Fruit fly (Drosophila melanogaster) whole organism, embryonic: ENCODE results near the gene Papss.

Source experiments
- CG10267 ChIP-seq: fragments of 200-800 bp; sonication (Bioruptor generic); optimal IDR thresholded peaks from 2 replicates; lab custom pipeline; 2018; ENCODE audit warnings: missing biosample characterization, mild to moderate bottlenecking, missing genetic modification characterization, moderate library complexity
- CG10274 ChIP-seq: fragments of 200-800 bp; sonication (Bioruptor generic); optimal IDR thresholded peaks from 3 replicates; lab custom pipeline; 2017; ENCODE audit warnings: missing biosample characterization, mild to moderate bottlenecking, missing genetic modification characterization
- CG10431 ChIP-seq: fragments of 200-800 bp; sonication (Bioruptor generic); optimal IDR thresholded peaks from 3 replicates; lab custom pipeline; 2018; ENCODE audit warnings: missing biosample characterization, mild to moderate bottlenecking, missing genetic modification characterization
- CG10654 ChIP-seq: fragments of 200-800 bp; sonication (Bioruptor generic); optimal IDR thresholded peaks from 2 replicates; lab custom pipeline; 2016; ENCODE audit warnings: missing biosample characterization, missing genetic modification characterization
- CG11247 ChIP-seq: fragments of 200-800 bp; sonication (Bioruptor generic); IDR thresholded peaks from 2 replicates; pipeline ENCODE4 v1.3.6; 2022; ENCODE audit warnings: missing biosample characterization, missing genetic modification characterization
- CG13775 ChIP-seq: fragments of 200-800 bp; sonication (Bioruptor generic); optimal IDR thresholded peaks from 3 replicates; lab custom pipeline; 2017; ENCODE audit warnings: missing biosample characterization, mild to moderate bottlenecking, missing genetic modification characterization
- CG14441 ChIP-seq: fragments of 200-800 bp; sonication (Bioruptor generic); IDR thresholded peaks from 2 replicates; pipeline ENCODE4 v1.3.6; 2022; ENCODE audit warnings: missing biosample characterization, missing genetic modification characterization
- CG17328 ChIP-seq: fragments of 200-800 bp; sonication (Bioruptor generic); IDR thresholded peaks from 2 replicates; pipeline ENCODE4 v1.3.6; 2022; ENCODE audit warnings: missing biosample characterization, missing genetic modification characterization
- CG17361 ChIP-seq: fragments of 200-800 bp; sonication (Bioruptor generic); IDR thresholded peaks from 3 replicates; pipeline ENCODE4 v1.3.6; 2022; ENCODE audit warnings: missing biosample characterization, missing genetic modification characterization
- CG17568 ChIP-seq: fragments of 200-800 bp; sonication (Bioruptor generic); optimal IDR thresholded peaks from 2 replicates; lab custom pipeline; 2018; ENCODE audit warnings: missing biosample characterization, mild to moderate bottlenecking, missing genetic modification characterization, moderate library complexity
- CG18619 ChIP-seq: fragments of 200-800 bp; sonication (Bioruptor generic); optimal IDR thresholded peaks from 3 replicates; lab custom pipeline; 2017; ENCODE audit warnings: missing biosample characterization, mild to moderate bottlenecking, missing genetic modification characterization
- CG2712 ChIP-seq: fragments of 200-800 bp; optimal IDR thresholded peaks from 3 replicates; lab custom pipeline; 2019; ENCODE audit warnings: missing biosample characterization, mild to moderate bottlenecking, missing genetic modification characterization, moderate library complexity
- CG3163 ChIP-seq: fragments of 200-800 bp; sonication (Bioruptor generic); optimal IDR thresholded peaks from 3 replicates; lab custom pipeline; 2016; ENCODE audit warnings: missing biosample characterization, missing genetic modification characterization
- CG34224 ChIP-seq: fragments of 200-800 bp; sonication (Bioruptor generic); IDR thresholded peaks from 3 replicates; pipeline ENCODE4 v1.3.6; 2022; ENCODE audit warnings: missing biosample characterization, missing genetic modification characterization; ENCODE audit not compliant: partially characterized antibody
- CG4360 ChIP-seq: fragments of 200-800 bp; sonication (Bioruptor generic); IDR thresholded peaks from 2 replicates; pipeline ENCODE4 v1.3.6; 2022; ENCODE audit warnings: missing biosample characterization, missing genetic modification characterization
- CG7786 ChIP-seq: fragments of 200-800 bp; sonication (Bioruptor generic); optimal IDR thresholded peaks from 2 replicates; lab custom pipeline; 2016; ENCODE audit warnings: missing biosample characterization, missing genetic modification characterization
- CG8388 ChIP-seq: fragments of 200-800 bp; sonication (Bioruptor generic); optimal IDR thresholded peaks from 2 replicates; lab custom pipeline; 2019; ENCODE audit warnings: missing biosample characterization, mild to moderate bottlenecking, missing genetic modification characterization, moderate library complexity
- CG9215 ChIP-seq: fragments of 200-800 bp; sonication (Bioruptor generic); IDR thresholded peaks from 2 replicates; pipeline ENCODE4 v1.3.6; 2022; ENCODE audit warnings: missing biosample characterization, missing genetic modification characterization
- CG9437 ChIP-seq: fragments of 200-800 bp; sonication (Bioruptor generic); optimal IDR thresholded peaks from 2 replicates; lab custom pipeline; 2018; ENCODE audit warnings: missing biosample characterization, mild to moderate bottlenecking, missing genetic modification characterization
- CkIIα-i1 ChIP-seq: fragments of 200-800 bp; sonication (Bioruptor generic); IDR thresholded peaks from 2 replicates; pipeline ENCODE4 v1.3.6; 2022; ENCODE audit warnings: missing biosample characterization, missing genetic modification characterization
- Dll ChIP-seq: fragments of 200-800 bp; sonication (Bioruptor generic); IDR thresholded peaks from 4 replicates; pipeline ENCODE4 v1.3.6; 2022; ENCODE audit warnings: missing biosample characterization, missing genetic modification characterization; ENCODE audit not compliant: partially characterized antibody
- H15 ChIP-seq: fragments of 200-800 bp; sonication (Bioruptor generic); IDR thresholded peaks from 3 replicates; pipeline ENCODE4 v1.3.6; 2022; ENCODE audit warnings: missing biosample characterization, missing genetic modification characterization
- HLH54F ChIP-seq: fragments of 200-800 bp; sonication (Bioruptor generic); optimal IDR thresholded peaks from 3 replicates; lab custom pipeline; 2016; ENCODE audit warnings: missing biosample characterization, missing genetic modification characterization
- Hey ChIP-seq: fragments of 200-800 bp; sonication (Bioruptor generic); optimal IDR thresholded peaks from 3 replicates; lab custom pipeline; 2018; ENCODE audit warnings: missing biosample characterization, mild to moderate bottlenecking, missing genetic modification characterization
- Lpt ChIP-seq: fragments of >200 bp; optimal IDR thresholded peaks from 2 replicates; lab custom pipeline; 2018; ENCODE audit warnings: missing biosample characterization, missing genetic modification characterization
- Nf-YA ChIP-seq: fragments of 200-800 bp; sonication (Bioruptor generic); IDR thresholded peaks from 2 replicates; pipeline ENCODE4 v1.3.6; 2022; ENCODE audit warnings: missing biosample characterization, missing genetic modification characterization
- Nf-YB ChIP-seq: fragments of 200-800 bp; sonication (Bioruptor generic); optimal IDR thresholded peaks from 3 replicates; lab custom pipeline; 2019; ENCODE audit warnings: missing biosample characterization, mild to moderate bottlenecking, missing genetic modification characterization, moderate library complexity
- Ptx1 ChIP-seq: fragments of 200-800 bp; sonication (Bioruptor generic); IDR thresholded peaks from 2 replicates; pipeline ENCODE4 v1.3.6; 2022; ENCODE audit warnings: missing biosample characterization, missing genetic modification characterization
- Rfx ChIP-seq: fragments of 200-800 bp; sonication (Bioruptor generic); IDR thresholded peaks from 2 replicates; pipeline ENCODE4 v1.3.6; 2022; ENCODE audit warnings: missing biosample characterization, missing genetic modification characterization
- Sry-β ChIP-seq: fragments of 200-800 bp; sonication (Bioruptor generic); optimal IDR thresholded peaks from 2 replicates; lab custom pipeline; 2018; ENCODE audit warnings: missing biosample characterization, mild to moderate bottlenecking, missing genetic modification characterization, moderate library complexity
- TFAM ChIP-seq: fragments of 200-800 bp; sonication (Bioruptor generic); optimal IDR thresholded peaks from 2 replicates; lab custom pipeline; 2017; ENCODE audit warnings: missing biosample characterization, missing genetic modification characterization, inconsistent platforms
- ab ChIP-seq: fragments of 200-800 bp; sonication (Bioruptor generic); optimal IDR thresholded peaks from 2 replicates; lab custom pipeline; 2016; ENCODE audit warnings: missing biosample characterization, missing genetic modification characterization
- abd-A ChIP-seq: fragments of 200-800 bp; sonication (Bioruptor generic); optimal IDR thresholded peaks from 3 replicates; lab custom pipeline; 2019; ENCODE audit warnings: missing biosample characterization, mild to moderate bottlenecking, missing genetic modification characterization, moderate library complexity
- ap ChIP-seq: fragments of 200-800 bp; sonication (Bioruptor generic); IDR thresholded peaks from 2 replicates; pipeline ENCODE4 v1.3.6; 2022; ENCODE audit warnings: missing biosample characterization, missing genetic modification characterization
- cato ChIP-seq: fragments of 200-800 bp; sonication (Bioruptor generic); optimal IDR thresholded peaks from 2 replicates; lab custom pipeline; 2016; ENCODE audit warnings: missing biosample characterization, missing genetic modification characterization, borderline replicate concordance
- cg ChIP-seq: fragments of 200-800 bp; sonication (Bioruptor generic); optimal IDR thresholded peaks from 3 replicates; lab custom pipeline; 2019; ENCODE audit warnings: missing biosample characterization, mild to moderate bottlenecking, missing genetic modification characterization, moderate library complexity
- chinmo ChIP-seq: fragments of 200-800 bp; sonication (Bioruptor generic); IDR thresholded peaks from 4 replicates; pipeline ENCODE4 v1.3.6; 2022; ENCODE audit warnings: missing biosample characterization, missing genetic modification characterization; ENCODE audit not compliant: partially characterized antibody
- ems ChIP-seq: fragments of 200-800 bp; sonication (Bioruptor generic); optimal IDR thresholded peaks from 3 replicates; lab custom pipeline; 2016; ENCODE audit warnings: missing biosample characterization, missing genetic modification characterization
- eve ChIP-seq, 2 experiments: fragments of >200 bp; optimal IDR thresholded peaks; 2 replicates each; lab custom pipeline; 2017; ENCODE audit warnings: missing biosample characterization in 2 of 2, missing genetic modification characterization in 2 of 2
- gfzf ChIP-seq: fragments of 200-800 bp; sonication (Bioruptor generic); optimal IDR thresholded peaks from 2 replicates; lab custom pipeline; 2016; ENCODE audit warnings: missing biosample characterization, mild to moderate bottlenecking, missing genetic modification characterization, moderate library complexity
- her ChIP-seq: fragments of 200-800 bp; sonication (Bioruptor generic); optimal IDR thresholded peaks from 2 replicates; lab custom pipeline; 2016; ENCODE audit warnings: missing biosample characterization, missing genetic modification characterization
- jumu ChIP-seq: fragments of 200-800 bp; sonication (Bioruptor generic); optimal IDR thresholded peaks from 3 replicates; lab custom pipeline; 2016; ENCODE audit warnings: missing biosample characterization, missing genetic modification characterization
- kay ChIP-seq: fragments of 200-800 bp; sonication (Bioruptor generic); optimal IDR thresholded peaks from 2 replicates; lab custom pipeline; 2016; ENCODE audit warnings: missing biosample characterization, missing genetic modification characterization
- lbe ChIP-seq: fragments of 200-800 bp; sonication (Bioruptor generic); optimal IDR thresholded peaks from 2 replicates; lab custom pipeline; 2016; ENCODE audit warnings: missing biosample characterization, mild to moderate bottlenecking, missing genetic modification characterization
- mirr ChIP-seq: fragments of 200-800 bp; sonication (Bioruptor generic); optimal IDR thresholded peaks from 3 replicates; lab custom pipeline; 2018; ENCODE audit warnings: missing biosample characterization, mild to moderate bottlenecking, missing genetic modification characterization
- pita ChIP-seq: fragments of 200-800 bp; sonication (Bioruptor generic); optimal IDR thresholded peaks from 2 replicates; lab custom pipeline; 2017; ENCODE audit warnings: missing biosample characterization, mild to moderate bottlenecking, missing genetic modification characterization
- prd ChIP-seq, 3 experiments: fragments of >200 bp in 2 of 3; fragments of 200-800 bp in 1 of 3; sonication (Bioruptor generic) in 1 of 3; optimal IDR thresholded peaks in 2 of 3; IDR thresholded peaks in 1 of 3; 2 replicates in 2 of 3; 3 replicates in 1 of 3; pipeline versions ENCODE4 v1.3.6 to Lab custom; 2017 to 2022; ENCODE audit warnings: missing biosample characterization in 1 of 3, missing genetic modification characterization in 1 of 3
- row ChIP-seq: fragments of 200-800 bp; sonication (Bioruptor generic); IDR thresholded peaks from 3 replicates; pipeline ENCODE4 v1.3.6; 2022; ENCODE audit warnings: missing biosample characterization, missing genetic modification characterization
- schlank ChIP-seq: fragments of 200-800 bp; sonication (Bioruptor generic); optimal IDR thresholded peaks from 2 replicates; lab custom pipeline; 2018; ENCODE audit warnings: missing biosample characterization, mild to moderate bottlenecking, missing genetic modification characterization
- sna ChIP-seq: fragments of 200-800 bp; sonication (Bioruptor generic); IDR thresholded peaks from 2 replicates; pipeline ENCODE4 v1.3.6; 2022; ENCODE audit warnings: missing biosample characterization, missing genetic modification characterization; ENCODE audit not compliant: partially characterized antibody
- sqz ChIP-seq: fragments of 200-800 bp; sonication (Bioruptor generic); optimal IDR thresholded peaks from 3 replicates; lab custom pipeline; 2018; ENCODE audit warnings: missing biosample characterization, mild to moderate bottlenecking, missing genetic modification characterization

Papss gene

DNA sequence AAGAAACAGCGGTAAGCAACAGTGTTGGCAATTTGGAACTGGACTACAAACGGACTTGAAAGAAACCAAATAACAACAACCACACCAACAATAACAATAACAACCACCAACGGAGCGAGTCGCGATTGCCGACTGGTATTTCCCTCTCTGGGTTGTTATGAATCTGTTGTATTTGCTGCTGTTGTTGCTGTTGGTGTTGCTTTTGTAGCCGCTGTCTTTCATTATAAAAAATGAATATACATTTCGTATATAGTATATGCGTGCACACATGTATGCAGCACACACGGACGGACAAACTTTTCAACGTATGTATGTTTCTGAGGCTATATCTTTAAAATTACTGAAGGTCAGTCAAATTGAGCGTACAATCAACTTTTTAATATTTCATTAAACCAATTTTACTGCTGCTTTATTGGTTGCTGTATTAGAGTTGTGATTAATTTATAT lies 58.3 kb downstream of the Papss start:
- no peak for TF ChIP-seq cato (GFP tag; lab: Kevin White, UChicago)
- TF ChIP-seq schlank (tag; lab: Kevin White, UChicago): no peak
- no peak for TF ChIP-seq CG14441
- TF ChIP-seq Hey (tag; lab: Kevin White, UChicago): no peak
- no peak for TF ChIP-seq CG10654 (GFP tag; lab: Kevin White, UChicago)
- no peak for TF ChIP-seq CG17361 (GFP tag; lab: Robert Waterston, UW)
- peak; percentile 24 for TF ChIP-seq cg
- TF ChIP-seq CG13775 (GFP tag; lab: Kevin White, UChicago): no peak
- TF ChIP-seq CG9437 (GFP tag; lab: Kevin White, UChicago): no peak
- TF ChIP-seq Nf-YB (GFP tag; lab: Kevin White, UChicago): no peak
- TF ChIP-seq CG17328 (GFP tag; lab: Robert Waterston, UW): no peak
- peak; percentile 3 for TF ChIP-seq CG3163
- TF ChIP-seq ab (GFP tag; lab: Kevin White, UChicago): peak; percentile 47
- peak; percentile 60; the same call in 2 of the 4 replicates for TF ChIP-seq chinmo (GFP tag; lab: Robert Waterston, UW)
- no peak for TF ChIP-seq Sry-β
- TF ChIP-seq prd (optimal IDR thresholded peaks at IDR 0.05; lab: Kevin White, UChicago): no peak
- no peak for TF ChIP-seq prd (GFP tag; IDR thresholded peaks at IDR 0.05; lab: Robert Waterston, UW)
- no peak for TF ChIP-seq row (GFP tag; lab: Robert Waterston, UW)
- TF ChIP-seq ems (GFP tag; lab: Kevin White, UChicago): no peak
- TF ChIP-seq Nf-YA (GFP tag; lab: Robert Waterston, UW): no peak
- TF ChIP-seq CG8388 (GFP tag; lab: Kevin White, UChicago): no peak
- TF ChIP-seq sqz (GFP tag; lab: Kevin White, UChicago): peak; percentile 45
- TF ChIP-seq H15 (GFP tag; lab: Robert Waterston, UW): no peak
- TF ChIP-seq CG2712 (tag; lab: Kevin White, UChicago): no peak
- TF ChIP-seq kay (GFP tag; lab: Kevin White, UChicago): no peak
- TF ChIP-seq pita (GFP tag; lab: Kevin White, UChicago): no peak
- no peak for TF ChIP-seq her (GFP tag; lab: Kevin White, UChicago)
- no peak; the same call in 1 of the 2 replicates for TF ChIP-seq CG9215 (GFP tag; lab: Robert Waterston, UW)
- TF ChIP-seq CG11247: no peak
- TF ChIP-seq mirr (GFP tag; lab: Kevin White, UChicago): no peak
- TF ChIP-seq Ptx1: no peak
- peak; percentile 87 for TF ChIP-seq CG4360 (GFP tag; lab: Robert Waterston, UW)
- TF ChIP-seq TFAM: no peak
- TF ChIP-seq CG10274 (GFP tag; lab: Kevin White, UChicago): no peak
- TF ChIP-seq ap (GFP tag; lab: Robert Waterston, UW): no peak
- TF ChIP-seq eve (GFP tag; optimal IDR thresholded peaks at IDR 0.05; lab: Kevin White, UChicago): peak in 1 of 2 experiments; percentile 84
- TF ChIP-seq CG7786 (GFP tag; lab: Kevin White, UChicago): no peak
- TF ChIP-seq CG10267 (tag; lab: Kevin White, UChicago): no peak
- TF ChIP-seq sna (GFP tag; lab: Robert Waterston, UW): no peak
- no peak for TF ChIP-seq CG17568
- no peak for TF ChIP-seq HLH54F (GFP tag; lab: Kevin White, UChicago)
- no peak for TF ChIP-seq Lpt (GFP tag; lab: Kevin White, UChicago)
- TF ChIP-seq jumu: no peak
- no peak for TF ChIP-seq gfzf (GFP tag; lab: Kevin White, UChicago)
- no peak for TF ChIP-seq CG18619 (GFP tag; lab: Kevin White, UChicago)
- TF ChIP-seq CG34224 (GFP tag; lab: Robert Waterston, UW): no peak
- peak; percentile 11 for TF ChIP-seq lbe (GFP tag; lab: Kevin White, UChicago)
- TF ChIP-seq Rfx (GFP tag; lab: Robert Waterston, UW): no peak
- TF ChIP-seq Dll (GFP tag; lab: Robert Waterston, UW): no peak
- TF ChIP-seq abd-A (tag; lab: Kevin White, UChicago): peak; percentile 2
- TF ChIP-seq CkIIα-i1: no peak
- TF ChIP-seq CG10431 (GFP tag; lab: Kevin White, UChicago): no peak
